Fruit fly (Drosophila melanogaster): ENCODE measurements around the gene SelT.

Gene SelT

DNA sequence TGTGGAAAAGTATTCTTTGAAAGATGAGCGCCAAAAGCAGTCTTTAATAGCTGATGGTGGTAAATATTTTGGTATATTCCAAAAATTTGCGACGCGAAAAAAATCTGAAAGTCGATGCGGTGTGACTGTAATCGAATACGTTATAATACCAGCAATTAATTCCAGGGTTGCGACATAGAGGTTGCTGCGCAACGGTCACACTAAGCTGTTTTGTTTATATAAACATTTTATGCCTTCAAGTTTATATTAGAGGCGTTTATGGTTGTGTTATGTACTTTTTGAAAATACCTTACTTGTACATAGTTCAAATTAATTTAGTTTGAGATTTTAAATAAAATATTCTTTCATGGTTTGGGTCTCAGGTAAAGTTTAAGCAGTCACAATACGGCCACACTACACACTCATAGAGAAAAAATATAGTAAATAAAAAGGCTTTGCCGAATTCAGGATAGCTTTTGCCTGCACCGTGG, 39.4 kb upstream of the SelT start, which contains the start of gene CG14043:
TSS of gene CG14043 (plus strand) at position 374 of the 470 bp plus-strand sequence.
- TF ChIP-seq Met (GFP tag; optimal IDR thresholded peaks at IDR 0.05) (no peak), CG31627 (GFP tag; optimal IDR thresholded peaks at IDR 0.05) (peak; percentile 31), Ets21C (GFP tag; optimal IDR thresholded peaks at IDR 0.05) (no peak), fkh (GFP tag; optimal IDR thresholded peaks at IDR 0.05) (peak; percentile 92), lz (GFP tag; optimal IDR thresholded peaks at IDR 0.05) (no peak), esn (GFP tag; optimal IDR thresholded peaks at IDR 0.05) (peak; percentile 36), salr (GFP tag; optimal IDR thresholded peaks at IDR 0.05) (no peak), ss (GFP tag; optimal IDR thresholded peaks at IDR 0.05) (no peak), CG6808 (GFP tag; optimal IDR thresholded peaks at IDR 0.05) (no peak), cyc (GFP tag; optimal IDR thresholded peaks at IDR 0.05) (no peak), CG3032 (tag; optimal IDR thresholded peaks at IDR 0.05) (peak; percentile 28), CG6163 (GFP tag; IDR thresholded peaks at IDR 0.05) (no peak), CG8319 (GFP tag; optimal IDR thresholded peaks at IDR 0.05) (no peak), CG8119 (GFP tag; IDR thresholded peaks at IDR 0.05) (no peak)

- no peak for TF ChIP-seq topi (GFP tag; optimal IDR thresholded peaks at IDR 0.05)
- no peak for TF ChIP-seq CG6276 (GFP tag; optimal IDR thresholded peaks at IDR 0.05)
- peak; percentile 47 for TF ChIP-seq esn (GFP tag; optimal IDR thresholded peaks at IDR 0.05)
- no peak for TF ChIP-seq CG16779 (tag; optimal IDR thresholded peaks at IDR 0.05)
- TF ChIP-seq CG31627 (GFP tag; optimal IDR thresholded peaks at IDR 0.05) = peak; percentile 7
- TF ChIP-seq Ets96B (tag; optimal IDR thresholded peaks at IDR 0.05) = no peak
- no peak for TF ChIP-seq dac (GFP tag; optimal IDR thresholded peaks at IDR 0.05)
- no peak for TF ChIP-seq Ets21C (GFP tag; optimal IDR thresholded peaks at IDR 0.05)
- peak; percentile 0 for TF ChIP-seq CG3032 (tag; optimal IDR thresholded peaks at IDR 0.05)
- TF ChIP-seq CG6854 (GFP tag; optimal IDR thresholded peaks at IDR 0.05) = peak; percentile 1
- TF ChIP-seq CG3919 (GFP tag; optimal IDR thresholded peaks at IDR 0.05) = no peak
- TF ChIP-seq Sox14 (GFP tag; optimal IDR thresholded peaks at IDR 0.05) = no peak
- no peak for TF ChIP-seq Sox15 (GFP tag; optimal IDR thresholded peaks at IDR 0.05)
- no peak for TF ChIP-seq net (GFP tag; optimal IDR thresholded peaks at IDR 0.05)
- TF ChIP-seq Hr39 (GFP tag; optimal IDR thresholded peaks at IDR 0.05) = no peak
- no peak for TF ChIP-seq dsx (GFP tag; optimal IDR thresholded peaks at IDR 0.05; ENCODE audit: poor library complexity, severe bottlenecking)
- no peak for TF ChIP-seq svp (GFP tag)
Observed at dm6 chr2L:4973731-4974415, 36.8 kb upstream of the SelT start, which contains the start of gene mRpL28. TSS of gene mRpL28 (plus strand) at chr2L:4973976.

dm6 chr2L:4976988-4977551, 33.7 kb upstream of the SelT start, which contains the start of the genes Gmd and CG3792:
TSS of gene Gmd (minus strand) at chr2L:4977023.
TSS of gene CG3792 (plus strand) at chr2L:4977312.
- TF ChIP-seq vri (GFP tag; optimal IDR thresholded peaks at IDR 0.05) (peak; percentile 91), CG8632 (GFP tag; optimal IDR thresholded peaks at IDR 0.05) (peak; percentile 92), net (GFP tag; optimal IDR thresholded peaks at IDR 0.05) (no peak), Lpt (GFP tag; optimal IDR thresholded peaks at IDR 0.05) (peak; percentile 90), Met (GFP tag; optimal IDR thresholded peaks at IDR 0.05) (no peak), spab (GFP tag; optimal IDR thresholded peaks at IDR 0.05) (no peak), Hr38 (GFP tag; optimal IDR thresholded peaks at IDR 0.05) (peak; percentile 74), Ets96B (tag; optimal IDR thresholded peaks at IDR 0.05) (peak; percentile 94), CG11902 (GFP tag; optimal IDR thresholded peaks at IDR 0.05) (peak; percentile 91), dac (GFP tag; optimal IDR thresholded peaks at IDR 0.05) (peak; percentile 65), Hr4 (GFP tag; optimal IDR thresholded peaks at IDR 0.05) (no peak), acj6 (GFP tag; optimal IDR thresholded peaks at IDR 0.05) (peak; percentile 96), dsx (GFP tag; optimal IDR thresholded peaks at IDR 0.05; ENCODE audit: poor library complexity, severe bottlenecking) (peak; percentile 91), salr (GFP tag; optimal IDR thresholded peaks at IDR 0.05) (peak in 1 of 2 experiments; percentile 80), CG6276 (GFP tag; optimal IDR thresholded peaks at IDR 0.05) (no peak), Eip75B (GFP tag; optimal IDR thresholded peaks at IDR 0.05) (peak; percentile 94), fd85E (GFP tag; optimal IDR thresholded peaks at IDR 0.05) (no peak), Sox15 (GFP tag; optimal IDR thresholded peaks at IDR 0.05) (peak; percentile 91), topi (GFP tag; optimal IDR thresholded peaks at IDR 0.05) (peak; percentile 95), lz (GFP tag; optimal IDR thresholded peaks at IDR 0.05) (peak; percentile 94), CG8119 (GFP tag; IDR thresholded peaks at IDR 0.05) (peak; percentile 94), esn (GFP tag; optimal IDR thresholded peaks at IDR 0.05) (peak; percentile 96), CG6792 (GFP tag; optimal IDR thresholded peaks at IDR 0.05) (peak; percentile 92), CG11294 (GFP tag; IDR thresholded peaks at IDR 0.05) (peak; percentile 93), CG3032 (tag; optimal IDR thresholded peaks at IDR 0.05) (peak; percentile 95), pdm3 (GFP tag; optimal IDR thresholded peaks at IDR 0.05) (no peak), Gug (GFP tag; IDR thresholded peaks at IDR 0.05) (peak; percentile 93), CG34406 (GFP tag; optimal IDR thresholded peaks at IDR 0.05) (peak; percentile 92), CG11762 (GFP tag; optimal IDR thresholded peaks at IDR 0.05; ENCODE audit: insufficient read depth) (peak; percentile 93), Eip93F (GFP tag; optimal IDR thresholded peaks at IDR 0.05) (no peak)

Data from whole organism, prepupa.